Worm (Caenorhabditis elegans) whole organism, L1 larva: ENCODE data around the gene sri-69.

Source experiments
- C04F5.9 ChIP-seq: sonication (generic microtip); optimal IDR thresholded peaks from 2 replicates; lab custom pipeline; 2016; ENCODE audit warnings: missing genetic modification characterization, missing compliant biosample characterization
- C34B4.2 ChIP-seq: sonication (generic microtip); optimal IDR thresholded peaks from 2 replicates; lab custom pipeline; 2017; ENCODE audit warnings: mild to moderate bottlenecking, missing genetic modification characterization, missing compliant biosample characterization
- F16B12.6 ChIP-seq: fragments of 150-350 bp; optimal IDR thresholded peaks from 2 replicates; lab custom pipeline; 2014; ENCODE audit warnings: missing biosample characterization, missing genetic modification characterization
- ama-1 ChIP-seq: fragments of 150-350 bp; optimal IDR thresholded peaks from 2 replicates; lab custom pipeline; 2014
- blmp-1 ChIP-seq: fragments of 150-350 bp; optimal IDR thresholded peaks from 2 replicates; lab custom pipeline; 2014; ENCODE audit warnings: missing biosample characterization, missing genetic modification characterization
- ces-1 ChIP-seq: fragments of 150-350 bp; optimal IDR thresholded peaks from 2 replicates; lab custom pipeline; 2014; ENCODE audit warnings: missing biosample characterization, missing genetic modification reagents, missing genetic modification characterization
- efl-3 ChIP-seq: fragments of 200-800 bp; sonication (Bioruptor generic); optimal IDR thresholded peaks from 2 replicates; lab custom pipeline; 2018; ENCODE audit warnings: mild to moderate bottlenecking, missing genetic modification characterization, missing compliant biosample characterization
- elt-2 ChIP-seq: sonication (generic microtip); optimal IDR thresholded peaks from 2 replicates; lab custom pipeline; 2016; ENCODE audit warnings: missing genetic modification characterization, mild to moderate bottlenecking, inconsistent platforms, missing compliant biosample characterization, missing genetic modification reagents
- ets-5 ChIP-seq: fragments of 200-800 bp; sonication (Bioruptor generic); IDR thresholded peaks from 2 replicates; pipeline ENCODE4 v1.3.6; 2022; ENCODE audit warnings: missing genetic modification characterization, missing compliant biosample characterization
- fkh-10 ChIP-seq: sonication (generic microtip); optimal IDR thresholded peaks from 2 replicates; lab custom pipeline; 2017; ENCODE audit warnings: missing biosample characterization, missing genetic modification reagents, missing genetic modification characterization
- hlh-4 ChIP-seq: sonication (generic microtip); optimal IDR thresholded peaks from 2 replicates; lab custom pipeline; 2016; ENCODE audit warnings: mild to moderate bottlenecking, missing genetic modification characterization, missing compliant biosample characterization
- hpl-2 ChIP-seq: fragments of 150-350 bp; optimal IDR thresholded peaks from 2 replicates; lab custom pipeline; 2014; ENCODE audit warnings: missing biosample characterization, missing genetic modification reagents, missing genetic modification characterization
- irx-1 ChIP-seq: sonication (generic microtip); optimal IDR thresholded peaks from 2 replicates; lab custom pipeline; 2016; ENCODE audit warnings: missing genetic modification characterization, missing compliant biosample characterization
- jun-1 ChIP-seq: fragments of 150-350 bp; optimal IDR thresholded peaks from 2 replicates; lab custom pipeline; 2014; ENCODE audit warnings: missing biosample characterization, missing genetic modification reagents, missing genetic modification characterization
- lin-14 ChIP-seq: fragments of 200-800 bp; sonication (Bioruptor generic); optimal IDR thresholded peaks from 2 replicates; lab custom pipeline; 2018; ENCODE audit warnings: mild to moderate bottlenecking, missing genetic modification characterization, moderate library complexity, missing compliant biosample characterization
- lin-35 ChIP-seq, 2 experiments: fragments of 150-350 bp; optimal IDR thresholded peaks; 2 replicates each; lab custom pipeline; 2014; ENCODE audit warnings: missing biosample characterization in 2 of 2, missing genetic modification characterization in 2 of 2, missing genetic modification reagents in 2 of 2
- lir-3 ChIP-seq: sonication (generic microtip); optimal IDR thresholded peaks from 2 replicates; lab custom pipeline; 2016; ENCODE audit warnings: mild to moderate bottlenecking, missing genetic modification characterization, moderate library complexity, missing compliant biosample characterization; ENCODE audit not compliant: poor library complexity
- lsy-2 ChIP-seq, 2 experiments: fragments of 150-350 bp; optimal IDR thresholded peaks; 2 replicates each; lab custom pipeline; 2014; ENCODE audit warnings: missing biosample characterization in 2 of 2, missing genetic modification characterization in 2 of 2
- mab-9 ChIP-seq: fragments of 200-800 bp; sonication (Bioruptor generic); IDR thresholded peaks from 2 replicates; pipeline ENCODE4 v1.3.6; 2022; ENCODE audit warnings: missing genetic modification reagents, missing genetic modification characterization, missing compliant biosample characterization
- mef-2 ChIP-seq: fragments of 150-350 bp; optimal IDR thresholded peaks from 2 replicates; lab custom pipeline; 2014; ENCODE audit warnings: missing biosample characterization, missing genetic modification characterization
- nhr-11 ChIP-seq: fragments of 150-350 bp; optimal IDR thresholded peaks from 2 replicates; lab custom pipeline; 2014; ENCODE audit warnings: missing biosample characterization, missing genetic modification characterization
- nhr-237 ChIP-seq: fragments of 150-350 bp; optimal IDR thresholded peaks from 2 replicates; lab custom pipeline; 2014; ENCODE audit warnings: missing biosample characterization, missing genetic modification characterization
- nhr-47 ChIP-seq: sonication (generic microtip); optimal IDR thresholded peaks from 2 replicates; lab custom pipeline; 2016; ENCODE audit warnings: mild to moderate bottlenecking, missing genetic modification characterization, moderate library complexity, missing compliant biosample characterization
- nhr-85 ChIP-seq: sonication (generic microtip); peaks from one replicate; lab custom pipeline; 2016; ENCODE audit warnings: missing genetic modification characterization, inconsistent platforms, missing compliant biosample characterization
- nhr-90 ChIP-seq: sonication (generic microtip); optimal IDR thresholded peaks from 2 replicates; lab custom pipeline; 2016; ENCODE audit warnings: mild to moderate bottlenecking, missing genetic modification characterization, missing compliant biosample characterization; ENCODE audit not compliant: poor library complexity
- rnt-1 ChIP-seq: sonication (generic microtip); optimal IDR thresholded peaks from 2 replicates; lab custom pipeline; 2016; ENCODE audit warnings: mild to moderate bottlenecking, missing genetic modification characterization, moderate library complexity, missing compliant biosample characterization
- skn-1 ChIP-seq: fragments of 150-350 bp; optimal IDR thresholded peaks from 2 replicates; lab custom pipeline; 2014; ENCODE audit warnings: missing biosample characterization, missing genetic modification characterization
- sox-4 ChIP-seq: sonication (generic microtip); optimal IDR thresholded peaks from 2 replicates; lab custom pipeline; 2016; ENCODE audit warnings: missing genetic modification characterization, missing compliant biosample characterization
- sup-37 ChIP-seq: fragments of 200-800 bp; sonication (Bioruptor generic); optimal IDR thresholded peaks from 2 replicates; lab custom pipeline; 2018; ENCODE audit warnings: mild to moderate bottlenecking, missing genetic modification characterization, missing compliant biosample characterization
- tlp-1 ChIP-seq: fragments of 150-350 bp; optimal IDR thresholded peaks from 2 replicates; lab custom pipeline; 2014; ENCODE audit warnings: missing biosample characterization, missing genetic modification characterization
- unc-62 ChIP-seq: fragments of 150-350 bp; optimal IDR thresholded peaks from 2 replicates; lab custom pipeline; 2014; ENCODE audit warnings: missing biosample characterization, missing genetic modification reagents, missing genetic modification characterization
- unc-86 ChIP-seq: sonication (generic microtip); optimal IDR thresholded peaks from 2 replicates; lab custom pipeline; 2016; ENCODE audit warnings: missing genetic modification characterization, missing compliant biosample characterization
- unc-98 ChIP-seq: fragments of 200-800 bp; sonication (Bioruptor generic); IDR thresholded peaks from 2 replicates; pipeline ENCODE4 v1.3.6; 2022; ENCODE audit warnings: missing genetic modification characterization, missing compliant biosample characterization
- xbp-1 ChIP-seq: sonication (generic microtip); optimal IDR thresholded peaks from 2 replicates; lab custom pipeline; 2016; ENCODE audit warnings: missing genetic modification characterization, missing compliant biosample characterization
- zag-1 ChIP-seq: fragments of 150-350 bp; optimal IDR thresholded peaks from 2 replicates; lab custom pipeline; 2014; ENCODE audit warnings: missing biosample characterization, missing genetic modification characterization

sri-69 gene

ce11 chrV:17022613-17023322 is 14.6 kb upstream of the sri-69 start, which contains the start of the genes F49H6.8 and F49H6.5:
Gene F49H6.8 (minus strand): TSS chrV:17022663.
Gene F49H6.5 (plus strand): TSS chrV:17023241.
- TF ChIP-seq lin-35 (GFP tag; optimal IDR thresholded peaks at IDR 0.05; lab: Kevin White, UChicago) (peak in 1 of 2 experiments; percentile 20), elt-2 (tag; lab: Kevin White, UChicago) (peak; percentile 51), F16B12.6 (tag; lab: Kevin White, UChicago) (no peak), zag-1 (no peak), ama-1 (lab: Kevin White, UChicago) (no peak), tlp-1 (tag; lab: Kevin White, UChicago) (peak; percentile 42)

- TF ChIP-seq nhr-85 (tag; lab: Kevin White, UChicago), result peak; percentile 24
Measured at ce11 chrV:17022100-17022499, 13.9 kb upstream of the sri-69 start.

- TF ChIP-seq blmp-1 (tag; lab: Kevin White, UChicago), result no peak
- TF ChIP-seq lir-3 (tag; lab: Kevin White, UChicago), result no peak
- TF ChIP-seq lin-35 (GFP tag; optimal IDR thresholded peaks at IDR 0.05; lab: Kevin White, UChicago), result no peak
- no peak for TF ChIP-seq fkh-10 (GFP tag; lab: Kevin White, UChicago)
- no peak for TF ChIP-seq ama-1 (lab: Kevin White, UChicago)
- TF ChIP-seq mab-9 (GFP tag; lab: Robert Waterston, UW), result no peak
- no peak for TF ChIP-seq nhr-90 (tag; lab: Kevin White, UChicago)
- TF ChIP-seq nhr-11, result no peak
- TF ChIP-seq ces-1 (GFP tag; lab: Kevin White, UChicago), result no peak
- no peak for TF ChIP-seq skn-1 (tag; lab: Kevin White, UChicago)
- no peak for TF ChIP-seq mef-2
- no peak for TF ChIP-seq ets-5 (GFP tag; lab: Robert Waterston, UW)
- no peak for TF ChIP-seq unc-98 (GFP tag; lab: Robert Waterston, UW)
- no peak for TF ChIP-seq rnt-1
- no peak for TF ChIP-seq lsy-2 (tag; optimal IDR thresholded peaks at IDR 0.05; lab: Kevin White, UChicago)
- no peak for TF ChIP-seq sox-4 (tag; lab: Kevin White, UChicago)
- TF ChIP-seq xbp-1 (tag; lab: Kevin White, UChicago), result no peak
Measured at ce11 chrV:17021361-17021760, 13.2 kb upstream of the sri-69 start, which contains the start of gene F49H6.12. Gene F49H6.12 (minus strand): TSS chrV:17021461.

ce11 chrV:17019690-17020089 is 11.5 kb upstream of the sri-69 start, which contains the start of gene F49H6.17:
Gene F49H6.17 (plus strand): TSS chrV:17019990.
- TF ChIP-seq irx-1 (tag; lab: Kevin White, UChicago) (no peak), mab-9 (GFP tag; lab: Robert Waterston, UW) (no peak), nhr-90 (tag; lab: Kevin White, UChicago) (no peak), C04F5.9 (tag; lab: Kevin White, UChicago) (no peak), nhr-47 (no peak), lin-35 (GFP tag; optimal IDR thresholded peaks at IDR 0.05; lab: Kevin White, UChicago) (no peak), C34B4.2 (tag; lab: Kevin White, UChicago) (no peak), tlp-1 (tag; lab: Kevin White, UChicago) (no peak), efl-3 (GFP tag; lab: Kevin White, UChicago) (no peak), nhr-237 (tag; lab: Kevin White, UChicago) (no peak), jun-1 (tag; lab: Kevin White, UChicago) (no peak), unc-62 (no peak), hpl-2 (GFP tag; lab: Kevin White, UChicago) (no peak), hlh-4 (tag; lab: Kevin White, UChicago) (no peak), unc-86 (no peak), lin-14 (GFP tag; lab: Kevin White, UChicago) (no peak), sup-37 (GFP tag; lab: Kevin White, UChicago) (no peak)
